Fruit fly (Drosophila melanogaster): Measurements from ENCODE around the gene CG13786.

Gene CG13786

dm6 chr2L:7294964-7295363 is 42.2 kb upstream of the CG13786 start (continued):
- TF ChIP-seq exex (tag; optimal IDR thresholded peaks at IDR 0.05) (no peak), CG1792 (GFP tag; optimal IDR thresholded peaks at IDR 0.05) (no peak), Dip3 (GFP tag; optimal IDR thresholded peaks at IDR 0.05) (no peak), CG12219 (GFP tag; optimal IDR thresholded peaks at IDR 0.05) (peak; percentile 24), CG10543 (GFP tag; optimal IDR thresholded peaks at IDR 0.05) (no peak)

DNA sequence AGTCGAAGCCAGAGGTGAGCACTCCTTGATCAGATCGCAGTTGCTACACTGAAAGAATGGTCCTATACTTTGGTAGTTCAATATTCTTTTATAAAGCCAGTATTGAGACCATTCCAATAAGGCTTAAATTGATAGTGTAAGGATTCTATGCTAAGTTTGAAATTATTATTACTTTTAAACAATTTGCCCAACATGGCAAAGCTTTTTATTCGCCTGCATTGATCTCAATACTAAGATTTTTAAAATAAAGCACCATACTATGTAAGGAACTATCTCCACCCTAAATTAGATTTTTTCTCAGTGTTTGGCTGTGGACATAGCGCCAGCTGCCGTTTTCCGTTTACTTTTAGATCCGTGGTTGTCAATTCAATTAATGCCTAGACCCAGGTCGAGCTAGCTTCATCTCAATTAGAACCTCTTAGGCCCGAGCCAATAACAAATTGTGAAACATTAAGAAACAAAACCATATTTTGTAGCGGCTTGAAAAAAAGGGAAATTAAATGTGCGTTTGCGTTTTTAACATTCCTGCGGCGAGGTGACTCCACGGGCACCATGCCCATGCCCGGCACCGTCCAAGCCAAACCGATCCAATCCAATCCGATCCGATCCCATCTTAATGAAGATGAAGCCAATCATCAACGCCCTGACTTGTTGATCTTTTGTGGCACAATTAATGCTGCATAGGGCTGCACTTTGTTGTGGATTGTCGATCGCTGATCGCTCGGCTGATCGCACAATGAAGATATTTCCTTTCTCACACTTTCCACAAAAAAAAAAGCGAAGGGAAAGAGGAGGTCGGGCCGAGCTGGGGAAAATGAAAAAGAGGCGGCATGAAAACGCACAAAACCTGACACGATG is 40.9 kb upstream of the CG13786 start:
- TF ChIP-seq ara (GFP tag; IDR thresholded peaks at IDR 0.05) (peak; percentile 61; the same call in 1 of the 2 replicates), ATbp (GFP tag; optimal IDR thresholded peaks at IDR 0.05) (no peak), Rfx (GFP tag; IDR thresholded peaks at IDR 0.05) (no peak), run (tag; optimal IDR thresholded peaks at IDR 0.05) (no peak), fd96Cb (tag; optimal IDR thresholded peaks at IDR 0.05) (peak; percentile 46), CG6175 (GFP tag; IDR thresholded peaks at IDR 0.05) (no peak), CG9797 (GFP tag; optimal IDR thresholded peaks at IDR 0.05) (no peak), bbx (GFP tag; IDR thresholded peaks at IDR 0.05; ENCODE audit: partially characterized antibody) (no peak), knrl (GFP tag; IDR thresholded peaks at IDR 0.05; ENCODE audit: partially characterized antibody) (no peak), CG6689 (GFP tag; IDR thresholded peaks at IDR 0.05) (peak; percentile 59; the same call in 1 of the 2 replicates), CG18476 (GFP tag; optimal IDR thresholded peaks at IDR 0.05) (peak; percentile 2), dmrt99B (tag; optimal IDR thresholded peaks at IDR 0.05) (peak; percentile 47), sd (tag; optimal IDR thresholded peaks at IDR 0.05) (no peak), CG6654 (GFP tag; optimal IDR thresholded peaks at IDR 0.05) (no peak), CG10267 (tag; optimal IDR thresholded peaks at IDR 0.05) (peak; percentile 37), CG7372 (GFP tag; IDR thresholded peaks at IDR 0.05) (no peak), CG13424 (tag; optimal IDR thresholded peaks at IDR 0.05) (peak; percentile 50), Gug (GFP tag; IDR thresholded peaks at IDR 0.05) (no peak; the same call in 3 of the 4 replicates), zen2 (GFP tag; IDR thresholded peaks at IDR 0.05; ENCODE audit: partially characterized antibody) (no peak), ase (GFP tag; IDR thresholded peaks at IDR 0.05) (no peak), ac (GFP tag; optimal IDR thresholded peaks at IDR 0.05) (peak; percentile 22), CG6254 (GFP tag; optimal IDR thresholded peaks at IDR 0.05) (peak; percentile 17), CG14014 (GFP tag; IDR thresholded peaks at IDR 0.05) (no peak), salm (tag; optimal IDR thresholded peaks at IDR 0.05) (no peak), CG2129 (GFP tag; IDR thresholded peaks at IDR 0.05; ENCODE audit: partially characterized antibody) (no peak), CG16813 (GFP tag; IDR thresholded peaks at IDR 0.05; ENCODE audit: partially characterized antibody) (no peak), CG4360 (GFP tag; IDR thresholded peaks at IDR 0.05) (no peak), CG1603 (tag; optimal IDR thresholded peaks at IDR 0.05) (peak; percentile 31), bsh (GFP tag; optimal IDR thresholded peaks at IDR 0.05) (peak in 1 of 2 experiments; percentile 68), CG14050 (GFP tag; IDR thresholded peaks at IDR 0.05) (no peak), Aef1 (GFP tag; IDR thresholded peaks at IDR 0.05) (no peak), bab2 (GFP tag; optimal IDR thresholded peaks at IDR 0.05) (peak; percentile 15), Dfd (GFP tag; optimal IDR thresholded peaks at IDR 0.05) (no peak), Bteb2 (GFP tag; optimal IDR thresholded peaks at IDR 0.05) (no peak), fd102C (GFP tag; optimal IDR thresholded peaks at IDR 0.05) (no peak), nmo (GFP tag; optimal IDR thresholded peaks at IDR 0.05) (peak; percentile 76), CG13775 (GFP tag; optimal IDR thresholded peaks at IDR 0.05) (peak; percentile 37), CG12104 (GFP tag; optimal IDR thresholded peaks at IDR 0.05) (no peak), HHEX (GFP tag; optimal IDR thresholded peaks at IDR 0.05) (no peak), nau (GFP tag; optimal IDR thresholded peaks at IDR 0.05) (no peak), lilli (GFP tag; optimal IDR thresholded peaks at IDR 0.05) (peak; percentile 29), CG32772 (GFP tag; IDR thresholded peaks at IDR 0.05) (no peak)
